Worm (Caenorhabditis elegans) whole organism, L4 larva: ENCODE results near the gene K03A11.5.

ENCODE experiments used
- F26F4.8 ChIP-seq: fragments of 200-800 bp; sonication (Bioruptor generic); conservative IDR thresholded peaks from 2 replicates; pipeline ENCODE4 v1.3.6; 2022; ENCODE audit warnings: missing genetic modification characterization, missing compliant biosample characterization
- F44E2.7 ChIP-seq: fragments of 200-800 bp; sonication (Bioruptor generic); IDR thresholded peaks from 2 replicates; pipeline ENCODE4 v2.1.2; 2022; ENCODE audit warnings: missing genetic modification characterization, missing compliant biosample characterization
- F49E8.2 ChIP-seq: sonication (generic microtip); optimal IDR thresholded peaks from 2 replicates; lab custom pipeline; 2016; ENCODE audit warnings: missing compliant biosample characterization, mild to moderate bottlenecking, missing genetic modification characterization, borderline replicate concordance
- Y105C5A.15 ChIP-seq: fragments of 200-800 bp; sonication (Bioruptor generic); IDR thresholded peaks from 2 replicates; pipeline ENCODE4 v1.3.6; 2022; ENCODE audit warnings: missing genetic modification characterization, missing compliant biosample characterization
- Y48G9A.11 ChIP-seq: fragments of 200-800 bp; sonication (Bioruptor generic); IDR thresholded peaks from 2 replicates; pipeline ENCODE4 v1.3.6; 2022; ENCODE audit warnings: missing genetic modification reagents, missing genetic modification characterization, missing compliant biosample characterization
- Y5F2A.4 ChIP-seq: fragments of 200-800 bp; sonication (Bioruptor generic); optimal IDR thresholded peaks from 2 replicates; lab custom pipeline; 2018; ENCODE audit warnings: mild to moderate bottlenecking, missing genetic modification characterization, missing compliant biosample characterization
- Y75B8A.6 ChIP-seq: fragments of 200-800 bp; sonication (Bioruptor generic); IDR thresholded peaks from 2 replicates; pipeline ENCODE4 v1.3.6; 2022; ENCODE audit warnings: missing genetic modification reagents, missing genetic modification characterization, missing compliant biosample characterization
- ZK337.2 ChIP-seq: fragments of 200-800 bp; sonication (Bioruptor generic); IDR thresholded peaks from 2 replicates; pipeline ENCODE4 v1.3.6; 2022; ENCODE audit warnings: missing genetic modification reagents, missing genetic modification characterization, missing compliant biosample characterization
- aha-1 ChIP-seq: fragments of 150-350 bp; peaks from one replicate; lab custom pipeline; 2014; ENCODE audit warnings: missing biosample characterization, missing genetic modification characterization
- ceh-32 ChIP-seq: sonication (generic microtip); optimal IDR thresholded peaks from 2 replicates; lab custom pipeline; 2016; ENCODE audit warnings: mild to moderate bottlenecking, missing genetic modification characterization, missing compliant biosample characterization; ENCODE audit not compliant: poor library complexity
- ces-1 ChIP-seq: fragments of 150-350 bp; sonication (generic microtip); optimal IDR thresholded peaks from 4 replicates; lab custom pipeline; 2014; ENCODE audit warnings: missing biosample characterization, missing genetic modification reagents, missing genetic modification characterization
- cey-2 ChIP-seq: sonication (generic microtip); optimal IDR thresholded peaks from 3 replicates; lab custom pipeline; 2017; ENCODE audit warnings: missing genetic modification characterization, mild to moderate bottlenecking, missing compliant biosample characterization, antibody characterized with exemption, borderline replicate concordance; ENCODE audit not compliant: insufficient read depth
- ctbp-1 ChIP-seq: fragments of 200-800 bp; sonication (Bioruptor generic); IDR thresholded peaks from 2 replicates; pipeline ENCODE4 v1.3.6; 2022; ENCODE audit warnings: missing genetic modification reagents, missing genetic modification characterization, missing compliant biosample characterization
- daf-16 ChIP-seq, 3 experiments: sonication (generic microtip); optimal IDR thresholded peaks; 2 replicates each; lab custom pipeline; 2016 to 2017; ENCODE audit warnings: missing genetic modification characterization in 3 of 3, missing genetic modification reagents in 3 of 3, mild to moderate bottlenecking in 2 of 3, missing compliant biosample characterization in 2 of 3, missing biosample characterization in 1 of 3, moderate library complexity in 1 of 3
- dmd-9 ChIP-seq: fragments of 200-800 bp; sonication (Bioruptor generic); IDR thresholded peaks from 2 replicates; pipeline ENCODE4 v1.3.6; 2022; ENCODE audit warnings: missing genetic modification reagents, missing genetic modification characterization, missing compliant biosample characterization
- dpl-1 ChIP-seq: fragments of 150-350 bp; optimal IDR thresholded peaks from 2 replicates; lab custom pipeline; 2014; ENCODE audit warnings: missing biosample characterization, missing genetic modification reagents, missing genetic modification characterization
- dve-1 ChIP-seq: sonication (generic microtip); optimal IDR thresholded peaks from 2 replicates; lab custom pipeline; 2017; ENCODE audit warnings: antibody characterized with exemption, mild to moderate bottlenecking, missing genetic modification characterization, missing compliant biosample characterization; ENCODE audit not compliant: insufficient read depth
- egl-27 ChIP-seq: sonication (generic microtip); optimal IDR thresholded peaks from 3 replicates; lab custom pipeline; 2017; ENCODE audit warnings: missing biosample characterization, missing genetic modification reagents, missing genetic modification characterization
- madf-5 ChIP-seq, 2 experiments: fragments of 200-800 bp; sonication (Bioruptor generic); IDR thresholded peaks; 2 replicates each; pipeline ENCODE4 v1.3.6; 2022; ENCODE audit warnings: missing compliant biosample characterization in 2 of 2, missing genetic modification characterization in 2 of 2
- madf-9 ChIP-seq: fragments of 200-800 bp; sonication (Bioruptor generic); conservative IDR thresholded peaks from 2 replicates; pipeline ENCODE4 v1.3.6; 2022; ENCODE audit warnings: missing genetic modification reagents, missing genetic modification characterization, missing compliant biosample characterization
- mdl-1 ChIP-seq, 2 experiments: fragments of 150-350 bp in 1 of 2; sonication (generic microtip) in 1 of 2; optimal IDR thresholded peaks; 2 replicates each; lab custom pipeline; 2014 to 2017; ENCODE audit warnings: missing biosample characterization in 2 of 2, missing genetic modification characterization in 2 of 2
- mep-1 ChIP-seq: fragments of 150-350 bp; sonication (generic microtip); optimal IDR thresholded peaks from 3 replicates; lab custom pipeline; 2014; ENCODE audit warnings: missing biosample characterization, missing genetic modification characterization
- mes-2 ChIP-seq: sonication (generic microtip); optimal IDR thresholded peaks from 2 replicates; lab custom pipeline; 2016; ENCODE audit warnings: missing genotype, mild to moderate bottlenecking, missing genetic modification characterization, missing compliant biosample characterization; ENCODE audit not compliant: poor library complexity, severe bottlenecking
- mxl-2 ChIP-seq: fragments of 200-800 bp; sonication (Bioruptor generic); conservative IDR thresholded peaks from 2 replicates; pipeline ENCODE4 v1.3.6; 2022; ENCODE audit warnings: missing genetic modification reagents, missing genetic modification characterization, missing compliant biosample characterization
- mxl-3 ChIP-seq: fragments of 200-800 bp; sonication (Bioruptor generic); optimal IDR thresholded peaks from 2 replicates; lab custom pipeline; 2018; ENCODE audit warnings: mild to moderate bottlenecking, missing genetic modification characterization, missing compliant biosample characterization
- nhr-10 ChIP-seq: fragments of 150-350 bp; optimal IDR thresholded peaks from 2 replicates; lab custom pipeline; 2014; ENCODE audit warnings: missing biosample characterization, missing genetic modification characterization
- nhr-237 ChIP-seq: sonication (generic microtip); optimal IDR thresholded peaks from 2 replicates; lab custom pipeline; 2017; ENCODE audit warnings: missing biosample characterization, missing genetic modification characterization
- nhr-25 ChIP-seq: sonication (generic microtip); optimal IDR thresholded peaks from 2 replicates; lab custom pipeline; 2017; ENCODE audit warnings: missing genetic modification characterization, mild to moderate bottlenecking, missing compliant biosample characterization, antibody characterized with exemption, moderate library complexity, borderline replicate concordance; ENCODE audit not compliant: insufficient read depth
- nhr-28 ChIP-seq: fragments of 150-350 bp; optimal IDR thresholded peaks from 2 replicates; lab custom pipeline; 2014; ENCODE audit warnings: missing biosample characterization, missing genetic modification characterization
- nhr-41 ChIP-seq: fragments of 200-800 bp; sonication (Bioruptor generic); IDR thresholded peaks from 2 replicates; pipeline ENCODE4 v1.3.6; 2022; ENCODE audit warnings: missing genetic modification reagents, missing genetic modification characterization, missing compliant biosample characterization
- nhr-48 ChIP-seq: sonication (generic microtip); optimal IDR thresholded peaks from 2 replicates; lab custom pipeline; 2016; ENCODE audit warnings: mild to moderate bottlenecking, missing genetic modification characterization, missing compliant biosample characterization
- nhr-77 ChIP-seq: fragments of 150-350 bp; optimal IDR thresholded peaks from 2 replicates; lab custom pipeline; 2014; ENCODE audit warnings: missing biosample characterization, missing genetic modification characterization
- php-3 ChIP-seq: fragments of 200-800 bp; sonication (Bioruptor generic); IDR thresholded peaks from 2 replicates; pipeline ENCODE4 v1.3.6; 2022; ENCODE audit warnings: missing genetic modification reagents, missing genetic modification characterization, missing compliant biosample characterization
- rbr-2 ChIP-seq: sonication (generic microtip); optimal IDR thresholded peaks from 2 replicates; lab custom pipeline; 2016; ENCODE audit warnings: missing genotype, missing genetic modification characterization, missing compliant biosample characterization
- sdz-12 ChIP-seq: fragments of 200-800 bp; sonication (Bioruptor generic); optimal IDR thresholded peaks from 2 replicates; lab custom pipeline; 2018; ENCODE audit warnings: mild to moderate bottlenecking, missing genetic modification characterization, missing compliant biosample characterization
- skn-1 ChIP-seq: fragments of 150-350 bp; optimal IDR thresholded peaks from 2 replicates; lab custom pipeline; 2014; ENCODE audit warnings: missing biosample characterization, missing genetic modification characterization
- snpc-1.2 ChIP-seq: fragments of 200-800 bp; sonication (Bioruptor generic); IDR thresholded peaks from 2 replicates; pipeline ENCODE4 v1.3.6; 2022; ENCODE audit warnings: missing genetic modification reagents, missing genetic modification characterization, missing compliant biosample characterization
- snpc-4 ChIP-seq: fragments of 150-350 bp; optimal IDR thresholded peaks from 2 replicates; lab custom pipeline; 2014; ENCODE audit warnings: missing biosample characterization, missing genetic modification characterization
- unc-130 ChIP-seq: sonication (generic microtip); optimal IDR thresholded peaks from 2 replicates; lab custom pipeline; 2016; ENCODE audit warnings: missing genetic modification reagents, missing genetic modification characterization, missing compliant biosample characterization
- unc-62 ChIP-seq, 3 experiments: fragments of 150-350 bp in 1 of 3; sonication (generic microtip); optimal IDR thresholded peaks in 2 of 3; peaks in 1 of 3; 1 replicate in 1 of 3; 2 replicates in 2 of 3; lab custom pipeline; 2014 to 2017; ENCODE audit warnings: missing biosample characterization in 3 of 3, missing genetic modification characterization in 3 of 3, missing genetic modification reagents in 3 of 3, missing genotype in 1 of 3
- vab-7 ChIP-seq: fragments of 200-800 bp; sonication (Bioruptor generic); IDR thresholded peaks from 2 replicates; pipeline ENCODE4 v1.3.6; 2022; ENCODE audit warnings: missing genetic modification reagents, missing genetic modification characterization, missing compliant biosample characterization

K03A11.5 gene

DNA sequence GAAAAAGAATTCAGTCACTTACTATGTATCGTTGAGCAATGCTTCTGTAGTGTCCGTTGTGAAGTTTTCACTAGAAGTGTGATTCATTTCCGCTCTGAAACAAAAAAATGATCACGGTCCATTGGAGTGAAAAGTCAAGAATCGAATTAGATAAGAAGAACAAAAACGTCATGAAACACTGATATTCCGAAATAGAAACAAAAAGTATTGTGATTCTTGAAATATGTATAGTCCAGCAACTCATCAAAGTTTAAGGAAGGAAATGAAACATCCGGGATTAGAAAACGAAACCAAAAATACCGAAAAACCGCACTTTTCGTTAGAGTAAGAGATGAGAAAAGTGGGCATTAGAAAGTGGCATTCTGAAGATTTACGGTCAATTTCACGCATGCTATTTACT, 30.7 kb upstream of the K03A11.5 start, which contains the start of gene npr-10:
Gene npr-10, minus strand, starts transcription at position 101 of the 400 bp plus-strand sequence.
- no peak for TF ChIP-seq Y105C5A.15 (GFP tag; lab: Robert Waterston, UW)
- TF ChIP-seq madf-5 (GFP tag; IDR thresholded peaks at IDR 0.05; lab: Robert Waterston, UW), result no peak
- TF ChIP-seq Y48G9A.11, result no peak
- TF ChIP-seq dve-1 (tag; lab: Kevin White, UChicago), result no peak
- no peak for TF ChIP-seq madf-9 (GFP tag; lab: Robert Waterston, UW)
- no peak for TF ChIP-seq mdl-1 (tag; optimal IDR thresholded peaks at IDR 0.05; lab: Kevin White, UChicago)
- TF ChIP-seq nhr-28, result no peak
- no peak for TF ChIP-seq skn-1 (tag; lab: Kevin White, UChicago)
- no peak for TF ChIP-seq sdz-12
- TF ChIP-seq ces-1 (GFP tag; lab: Kevin White, UChicago), result no peak
- TF ChIP-seq nhr-41 (GFP tag; lab: Robert Waterston, UW), result no peak
- no peak for TF ChIP-seq dmd-9 (GFP tag; lab: Robert Waterston, UW)
- TF ChIP-seq mes-2 (tag; lab: Kevin White, UChicago), result no peak
- no peak for TF ChIP-seq snpc-4
- TF ChIP-seq egl-27 (tag; lab: Kevin White, UChicago), result no peak
- TF ChIP-seq Y75B8A.6, result no peak

DNA sequence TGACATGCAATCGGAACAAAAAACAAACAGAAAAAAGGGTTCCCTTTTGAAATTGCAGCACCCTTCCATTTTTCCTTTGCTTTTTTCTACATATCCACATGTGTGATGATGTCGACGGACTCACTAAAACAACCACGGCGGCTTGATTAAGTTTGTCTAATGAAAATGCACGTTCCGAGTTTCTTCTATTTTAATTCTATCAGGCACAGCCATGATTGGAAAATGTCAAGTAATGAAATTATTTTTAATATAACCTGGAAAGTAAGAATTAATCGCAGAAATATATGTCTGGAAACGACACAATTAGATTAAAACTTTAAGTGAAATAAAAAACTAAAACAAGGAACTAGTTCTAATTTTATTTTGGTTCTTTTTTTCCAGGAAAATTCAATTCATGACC, 29.5 kb upstream of the K03A11.5 start:
- TF ChIP-seq mxl-3 (GFP tag; lab: Kevin White, UChicago), result no peak
- TF ChIP-seq ctbp-1 (GFP tag; lab: Robert Waterston, UW), result no peak
- no peak for TF ChIP-seq nhr-41 (GFP tag; lab: Robert Waterston, UW)
- no peak for TF ChIP-seq unc-62 (GFP tag; optimal IDR thresholded peaks at IDR 0.05 in 1 of 2; lab: Kevin White, UChicago)
- TF ChIP-seq unc-62 (tag; optimal IDR thresholded peaks at IDR 0.05; lab: Kevin White, UChicago), result no peak
- no peak for TF ChIP-seq F44E2.7
- no peak for TF ChIP-seq ZK337.2 (GFP tag; lab: Robert Waterston, UW)
- no peak for TF ChIP-seq ces-1 (GFP tag; lab: Kevin White, UChicago)
- TF ChIP-seq mxl-2 (GFP tag; lab: Robert Waterston, UW), result no peak
- no peak for TF ChIP-seq nhr-10 (tag; lab: Kevin White, UChicago)
- no peak for TF ChIP-seq dmd-9 (GFP tag; lab: Robert Waterston, UW)
- no peak for TF ChIP-seq ceh-32 (tag; lab: Kevin White, UChicago)
- TF ChIP-seq nhr-25 (tag; lab: Kevin White, UChicago), result no peak
- no peak for TF ChIP-seq nhr-237 (tag; lab: Kevin White, UChicago)
- TF ChIP-seq F26F4.8 (GFP tag; lab: Robert Waterston, UW), result no peak
- no peak for TF ChIP-seq skn-1 (tag; lab: Kevin White, UChicago)
- no peak for TF ChIP-seq php-3 (GFP tag; lab: Robert Waterston, UW)
- no peak for TF ChIP-seq Y105C5A.15 (GFP tag; lab: Robert Waterston, UW)
- no peak for TF ChIP-seq daf-16 (GFP tag; optimal IDR thresholded peaks at IDR 0.05; lab: Kevin White, UChicago)
- TF ChIP-seq daf-16 (tag; optimal IDR thresholded peaks at IDR 0.05; lab: Kevin White, UChicago), result no peak

DNA sequence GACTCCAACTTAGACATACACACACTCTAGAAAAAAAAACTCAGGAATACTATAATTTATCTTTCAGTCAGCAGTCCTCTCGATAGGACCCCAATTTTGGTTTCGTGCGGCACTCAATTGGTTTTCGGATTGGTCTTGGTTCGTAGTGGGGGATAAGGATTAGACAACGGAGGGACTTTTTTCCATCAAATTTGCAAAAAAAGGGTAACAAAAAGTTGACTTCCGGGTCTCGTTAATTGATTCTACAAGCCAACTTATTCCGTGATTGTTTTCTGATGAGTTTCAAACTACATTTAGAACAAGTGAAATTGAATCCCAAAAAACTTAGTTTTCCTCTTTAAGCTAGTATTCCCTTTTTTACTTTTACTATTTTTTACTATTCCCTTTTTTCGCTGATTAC, 29.0 kb upstream of the K03A11.5 start:
- TF ChIP-seq vab-7 (GFP tag; lab: Robert Waterston, UW) (no peak), ZK337.2 (GFP tag; lab: Robert Waterston, UW) (no peak), aha-1 (tag; lab: Kevin White, UChicago) (peak; percentile 26), unc-62 (GFP tag; optimal IDR thresholded peaks at IDR 0.05 in 1 of 2; lab: Kevin White, UChicago) (peak in 1 of 2 experiments; percentile 60), unc-62 (tag; optimal IDR thresholded peaks at IDR 0.05; lab: Kevin White, UChicago) (no peak)

DNA sequence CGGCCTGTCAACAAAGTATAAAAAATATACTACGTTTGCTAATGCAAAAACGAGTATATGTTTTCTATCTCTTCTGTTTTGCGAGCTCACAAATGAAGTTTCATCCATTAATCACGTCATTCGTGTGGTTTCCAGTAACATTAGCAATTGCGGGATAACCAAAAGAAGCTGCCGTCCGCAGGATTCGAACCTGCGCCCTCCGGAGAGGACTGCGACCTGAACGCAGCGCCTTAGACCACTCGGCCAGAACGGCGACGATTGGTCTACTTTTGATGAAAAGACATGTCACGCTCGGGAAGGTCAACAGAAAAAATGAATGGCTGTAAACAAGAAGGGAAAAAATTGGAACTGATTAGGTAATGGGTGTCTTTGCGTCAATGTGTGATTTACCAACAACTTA, 24.5 kb upstream of the K03A11.5 start:
- peak; percentile 45 for TF ChIP-seq unc-130
- 0 out of 2 replicates have a peak, but pooled peaks have one; percentile 32 for TF ChIP-seq ctbp-1 (GFP tag; lab: Robert Waterston, UW)
- no peak for TF ChIP-seq mes-2 (tag; lab: Kevin White, UChicago)
- TF ChIP-seq Y48G9A.11, result peak; percentile 78; the same call in 1 of the 2 replicates
- peak; percentile 86 for TF ChIP-seq snpc-1.2 (GFP tag; lab: Robert Waterston, UW)
- peak; percentile 59 for TF ChIP-seq rbr-2 (tag; lab: Kevin White, UChicago)
- TF ChIP-seq nhr-77, result peak; percentile 18
- peak; percentile 86 for TF ChIP-seq aha-1 (tag; lab: Kevin White, UChicago)
- peak; percentile 60 for TF ChIP-seq mep-1 (tag; lab: Kevin White, UChicago)
- TF ChIP-seq Y5F2A.4, result no peak
- no peak for TF ChIP-seq dpl-1
- TF ChIP-seq nhr-48 (tag; lab: Kevin White, UChicago), result peak; percentile 58
- TF ChIP-seq unc-62 (GFP tag; optimal IDR thresholded peaks at IDR 0.05 in 1 of 2; lab: Kevin White, UChicago), result peak in 1 of 2 experiments; percentile 41
- TF ChIP-seq unc-62 (tag; optimal IDR thresholded peaks at IDR 0.05; lab: Kevin White, UChicago), result no peak
- no peak for TF ChIP-seq cey-2 (tag; lab: Kevin White, UChicago)
- TF ChIP-seq F49E8.2, result peak; percentile 15
- TF ChIP-seq daf-16 (GFP tag; optimal IDR thresholded peaks at IDR 0.05; lab: Kevin White, UChicago), result peak; percentile 67 to 89
- peak; percentile 96 for TF ChIP-seq daf-16 (tag; optimal IDR thresholded peaks at IDR 0.05; lab: Kevin White, UChicago)
